Worm (Caenorhabditis elegans): ENCODE measurements around the gene lec-4.

ce11 chrIII:3809008-3809407 is 35.9 kb upstream of the lec-4 start, which contains the start of gene toh-1:
- TF ChIP-seq ZK546.5 (tag; optimal IDR thresholded peaks at IDR 0.05) (no peak), ceh-82 (tag; optimal IDR thresholded peaks at IDR 0.05) (no peak), elt-1 (tag; optimal IDR thresholded peaks at IDR 0.05) (no peak), R02D3.7 (tag; optimal IDR thresholded peaks at IDR 0.05) (no peak), peb-1 (tag; optimal IDR thresholded peaks at IDR 0.05) (no peak), nhr-10 (tag; optimal IDR thresholded peaks at IDR 0.05) (no peak), unc-55 (GFP tag; optimal IDR thresholded peaks at IDR 0.05) (no peak), mbf-1 (tag; optimal IDR thresholded peaks at IDR 0.05) (no peak), zag-1 (tag; optimal IDR thresholded peaks at IDR 0.05) (no peak), nhr-237 (tag; optimal IDR thresholded peaks at IDR 0.05) (no peak), ztf-4 (tag; optimal IDR thresholded peaks at IDR 0.05) (no peak), unc-62 (GFP tag; optimal IDR thresholded peaks at IDR 0.05) (no peak)
